Worm (Caenorhabditis elegans): ENCODE data around the gene F23A7.1.

F23A7.1 gene

DNA sequence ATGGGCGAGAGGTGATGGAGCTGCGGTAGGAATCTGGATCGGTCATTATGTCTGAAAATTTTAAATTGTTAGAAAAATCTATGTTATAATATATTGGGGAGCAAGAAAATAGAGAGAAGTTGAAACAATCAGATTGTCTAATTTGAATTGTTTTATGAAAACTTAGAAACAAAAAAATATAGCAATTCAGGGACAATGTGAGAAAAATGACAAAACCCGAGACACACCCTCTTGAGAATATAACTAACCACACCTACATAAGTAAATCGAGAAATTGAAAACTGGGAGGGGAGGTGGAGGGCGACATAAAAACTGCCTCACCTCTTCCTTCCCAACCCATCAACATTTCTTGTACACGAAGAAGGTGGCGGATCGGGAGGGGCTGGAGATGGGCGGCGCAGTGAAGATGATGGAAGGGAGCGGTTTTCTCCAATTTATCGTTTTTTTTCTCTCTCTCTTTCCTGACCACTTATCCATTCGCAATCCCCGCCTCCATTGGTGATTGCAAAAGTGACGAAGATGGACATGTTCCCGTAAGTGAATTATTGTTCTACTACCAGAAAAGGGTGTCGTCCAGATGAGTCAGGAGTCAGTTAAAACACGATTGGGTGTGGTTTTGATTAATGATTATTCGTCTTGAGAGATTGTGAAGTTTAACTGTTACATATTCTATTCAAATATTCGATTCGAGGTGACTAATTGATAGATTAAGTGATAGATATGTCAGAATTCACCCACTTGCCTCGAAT is 48.6 kb downstream of the F23A7.1 start, which contains the start of gene mua-6:
Gene mua-6 (minus strand): TSS at position 51 of the 749 bp plus-strand sequence.
- no peak for TF ChIP-seq eyg-1 (tag; optimal IDR thresholded peaks at IDR 0.05)
- no peak for TF ChIP-seq C08G9.2 (tag; optimal IDR thresholded peaks at IDR 0.05)
- no peak for TF ChIP-seq ama-1 (optimal IDR thresholded peaks at IDR 0.05)
- no peak for TF ChIP-seq elt-4 (tag; optimal IDR thresholded peaks at IDR 0.05)
- TF ChIP-seq pax-1 (tag; optimal IDR thresholded peaks at IDR 0.05) = no peak
- no peak for TF ChIP-seq C38D4.7 (GFP tag; optimal IDR thresholded peaks at IDR 0.05)
- no peak for TF ChIP-seq che-1 (tag; optimal IDR thresholded peaks at IDR 0.05)
- TF ChIP-seq ceh-24 (tag; optimal IDR thresholded peaks at IDR 0.05) = no peak
- TF ChIP-seq hlh-6 (tag; optimal IDR thresholded peaks at IDR 0.05) = no peak
- no peak for TF ChIP-seq ceh-45 (GFP tag; IDR thresholded peaks at IDR 0.05)
- TF ChIP-seq pha-2 (tag; optimal IDR thresholded peaks at IDR 0.05) = no peak
- TF ChIP-seq ceh-30 (tag; optimal IDR thresholded peaks at IDR 0.05) = no peak

All from whole organism, late embryonic.